Worm (Caenorhabditis elegans) whole organism, early embryonic: ENCODE measurements around the gene R01H2.2.

Experiments used
- B0310.2 ChIP-seq: sonication (generic microtip); optimal IDR thresholded peaks from 2 replicates; lab custom pipeline; 2016; ENCODE audit warnings: mild to moderate bottlenecking, missing genetic modification characterization, missing compliant biosample characterization
- F13C5.2 ChIP-seq: sonication (generic microtip); optimal IDR thresholded peaks from 2 replicates; lab custom pipeline; 2017; ENCODE audit warnings: mild to moderate bottlenecking, missing genetic modification characterization, inconsistent platforms, missing compliant biosample characterization
- aly-1 ChIP-seq: sonication (generic microtip); optimal IDR thresholded peaks from 2 replicates; lab custom pipeline; 2016; ENCODE audit warnings: missing genetic modification characterization, missing compliant biosample characterization
- ama-1 ChIP-seq: fragments of 150-350 bp; optimal IDR thresholded peaks from 2 replicates; lab custom pipeline; 2014
- ceh-13 ChIP-seq: fragments of 200-800 bp; sonication (Bioruptor generic); optimal IDR thresholded peaks from 2 replicates; lab custom pipeline; 2018; ENCODE audit warnings: mild to moderate bottlenecking, missing genetic modification characterization, missing compliant biosample characterization
- ceh-36 ChIP-seq: sonication (generic microtip); optimal IDR thresholded peaks from 2 replicates; lab custom pipeline; 2016; ENCODE audit warnings: missing genetic modification characterization, inconsistent platforms, missing compliant biosample characterization
- ets-7 ChIP-seq: sonication (generic microtip); optimal IDR thresholded peaks from 2 replicates; lab custom pipeline; 2016; ENCODE audit warnings: missing genotype, missing genetic modification characterization, missing compliant biosample characterization
- flt-1 ChIP-seq: fragments of 200-800 bp; sonication (Bioruptor generic); IDR thresholded peaks from 2 replicates; pipeline ENCODE4 v1.3.6; 2022; ENCODE audit warnings: missing genetic modification characterization, missing compliant biosample characterization
- hmbx-1 ChIP-seq: sonication (generic microtip); optimal IDR thresholded peaks from 2 replicates; lab custom pipeline; 2016; ENCODE audit warnings: mild to moderate bottlenecking, missing genetic modification characterization, missing compliant biosample characterization
- pes-1 ChIP-seq: fragments of 200-800 bp; sonication (Bioruptor generic); IDR thresholded peaks from 2 replicates; pipeline ENCODE4 v1.3.6; 2022; ENCODE audit warnings: missing genetic modification reagents, missing genetic modification characterization, missing compliant biosample characterization
- scrt-1 ChIP-seq: fragments of 200-800 bp; sonication (Bioruptor generic); IDR thresholded peaks from 2 replicates; pipeline ENCODE4 v1.3.6; 2022; ENCODE audit warnings: missing genetic modification characterization, missing compliant biosample characterization
- sea-1 ChIP-seq: fragments of 200-800 bp; sonication (Bioruptor generic); conservative IDR thresholded peaks from 2 replicates; pipeline ENCODE4 v1.3.6; 2022; ENCODE audit warnings: missing genetic modification characterization, missing compliant biosample characterization
- tbx-37 ChIP-seq: fragments of 200-800 bp; sonication (Bioruptor generic); conservative IDR thresholded peaks from 2 replicates; pipeline ENCODE4 v1.3.6; 2022; ENCODE audit warnings: missing genetic modification reagents, missing genetic modification characterization, missing compliant biosample characterization
- tra-4 ChIP-seq: sonication (generic microtip); optimal IDR thresholded peaks from 2 replicates; lab custom pipeline; 2017; ENCODE audit warnings: missing genetic modification characterization, missing compliant biosample characterization

DNA sequence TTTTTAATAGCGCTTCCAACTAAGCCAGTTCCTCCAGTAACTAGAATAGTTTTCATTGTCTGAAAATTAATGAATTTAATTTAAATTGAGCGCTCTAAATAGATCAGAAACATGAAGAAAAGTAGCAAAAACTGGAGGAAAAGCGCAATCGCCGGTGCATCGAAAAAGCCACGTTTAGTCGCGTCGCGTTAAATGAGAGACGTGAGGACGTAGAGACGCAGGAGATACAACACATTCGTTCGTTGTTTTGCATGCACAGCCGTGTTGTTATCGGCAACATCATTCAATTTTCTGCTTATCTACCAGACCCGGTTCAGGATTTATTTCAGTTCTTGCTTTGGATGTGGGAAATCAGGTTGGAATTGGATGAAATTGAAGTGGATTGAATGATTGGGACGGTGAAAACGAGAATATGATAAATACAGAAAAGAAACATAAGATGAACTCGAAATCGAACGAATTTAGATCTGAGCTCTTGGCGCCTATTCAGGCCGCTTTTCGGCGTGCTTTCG lies 11.1 kb downstream of the R01H2.2 start, which contains the start of gene ger-1:
- TF ChIP-seq flt-1 (GFP tag; lab: Robert Waterston, UW) (no peak), ama-1 (lab: Kevin White, UChicago) (no peak), hmbx-1 (tag; lab: Kevin White, UChicago) (no peak), F13C5.2 (tag; lab: Kevin White, UChicago) (no peak), ceh-36 (tag; lab: Kevin White, UChicago) (no peak), ets-7 (tag; lab: Kevin White, UChicago) (no peak), aly-1 (tag; lab: Kevin White, UChicago) (no peak), tra-4 (tag; lab: Kevin White, UChicago) (no peak), tbx-37 (GFP tag; lab: Robert Waterston, UW) (no peak), sea-1 (no peak), pes-1 (GFP tag; lab: Robert Waterston, UW) (no peak), ceh-13 (no peak), scrt-1 (GFP tag; lab: Robert Waterston, UW) (no peak), B0310.2 (tag; lab: Kevin White, UChicago) (no peak)
